Fruit fly (Drosophila melanogaster) whole organism, embryonic: ENCODE data around the gene Nf-YC.

ENCODE experiments used
- Aef1 ChIP-seq: fragments of 200-800 bp; sonication (Bioruptor generic); IDR thresholded peaks from 3 replicates; pipeline ENCODE4 v1.3.6; 2022; ENCODE audit warnings: missing biosample characterization, missing genetic modification characterization
- Atf-2 ChIP-seq: fragments of 200-800 bp; sonication (Bioruptor generic); optimal IDR thresholded peaks from 2 replicates; lab custom pipeline; 2016; ENCODE audit warnings: missing biosample characterization, missing genetic modification characterization
- Bgb ChIP-seq: fragments of 200-800 bp; sonication (Bioruptor generic); IDR thresholded peaks from 2 replicates; pipeline ENCODE4 v1.3.6; 2022; ENCODE audit warnings: missing biosample characterization, missing genetic modification characterization; ENCODE audit not compliant: partially characterized antibody
- CG1024 ChIP-seq: fragments of 200-800 bp; sonication (Bioruptor generic); IDR thresholded peaks from 2 replicates; pipeline ENCODE4 v1.3.6; 2022; ENCODE audit warnings: missing biosample characterization, missing genetic modification characterization
- CG10543 ChIP-seq: fragments of 200-800 bp; sonication (Bioruptor generic); optimal IDR thresholded peaks from 3 replicates; lab custom pipeline; 2017; ENCODE audit warnings: missing biosample characterization, mild to moderate bottlenecking, missing genetic modification characterization, moderate library complexity
- CG12071 ChIP-seq: fragments of 200-800 bp; sonication (Bioruptor generic); optimal IDR thresholded peaks from 3 replicates; lab custom pipeline; 2018; ENCODE audit warnings: missing biosample characterization, mild to moderate bottlenecking, missing genetic modification characterization
- CG15601 ChIP-seq: fragments of 200-800 bp; sonication (Bioruptor generic); optimal IDR thresholded peaks from 3 replicates; lab custom pipeline; 2019; ENCODE audit warnings: missing biosample characterization, mild to moderate bottlenecking, missing genetic modification characterization, moderate library complexity
- CG16779 ChIP-seq: fragments of 200-800 bp; sonication (Bioruptor generic); IDR thresholded peaks from 2 replicates; pipeline ENCODE4 v1.3.6; 2022; ENCODE audit warnings: missing biosample characterization, missing genetic modification characterization
- CG17328 ChIP-seq: fragments of 200-800 bp; sonication (Bioruptor generic); IDR thresholded peaks from 2 replicates; pipeline ENCODE4 v1.3.6; 2022; ENCODE audit warnings: missing biosample characterization, missing genetic modification characterization
- CG17802 ChIP-seq: fragments of 200-800 bp; sonication (Bioruptor generic); optimal IDR thresholded peaks from 2 replicates; lab custom pipeline; 2018; ENCODE audit warnings: missing biosample characterization, mild to moderate bottlenecking, missing genetic modification characterization, moderate library complexity
- CG17829 ChIP-seq: fragments of 200-800 bp; optimal IDR thresholded peaks from 2 replicates; lab custom pipeline; 2019; ENCODE audit warnings: missing biosample characterization, mild to moderate bottlenecking, missing genetic modification characterization, moderate library complexity
- CG1792 ChIP-seq: fragments of 200-800 bp; sonication (Bioruptor generic); optimal IDR thresholded peaks from 2 replicates; lab custom pipeline; 2016; ENCODE audit warnings: missing biosample characterization, missing genetic modification characterization
- CG18599 ChIP-seq: fragments of 200-800 bp; sonication (Bioruptor generic); optimal IDR thresholded peaks from 3 replicates; lab custom pipeline; 2017; ENCODE audit warnings: missing biosample characterization, missing genetic modification characterization, mild to moderate bottlenecking, moderate library complexity, missing genetic modification reagents
- CG31365 ChIP-seq: fragments of 200-800 bp; sonication (Bioruptor generic); optimal IDR thresholded peaks from 2 replicates; lab custom pipeline; 2018; ENCODE audit warnings: missing biosample characterization, mild to moderate bottlenecking, missing genetic modification characterization
- CG33557 ChIP-seq: fragments of 200-800 bp; sonication (Bioruptor generic); optimal IDR thresholded peaks from 2 replicates; lab custom pipeline; 2019; ENCODE audit warnings: missing biosample characterization, mild to moderate bottlenecking, missing genetic modification characterization, moderate library complexity
- CG34422 ChIP-seq: fragments of 200-800 bp; sonication (Bioruptor generic); IDR thresholded peaks from 3 replicates; pipeline ENCODE4 v1.3.6; 2022; ENCODE audit warnings: missing biosample characterization, missing genetic modification characterization
- CG4730 ChIP-seq: fragments of 200-800 bp; sonication (Bioruptor generic); IDR thresholded peaks from 2 replicates; pipeline ENCODE4 v1.3.6; 2022; ENCODE audit warnings: missing biosample characterization, missing genetic modification characterization
- CG7745 ChIP-seq: fragments of 200-800 bp; sonication (Bioruptor generic); optimal IDR thresholded peaks from 2 replicates; lab custom pipeline; 2018; ENCODE audit warnings: missing biosample characterization, mild to moderate bottlenecking, missing genetic modification characterization, moderate library complexity
- CoRest ChIP-seq: fragments of 200-800 bp; sonication (Bioruptor generic); optimal IDR thresholded peaks from 3 replicates; lab custom pipeline; 2018; ENCODE audit warnings: missing biosample characterization, mild to moderate bottlenecking, missing genetic modification characterization, moderate library complexity
- CrebB ChIP-seq: fragments of 200-800 bp; sonication (Bioruptor generic); optimal IDR thresholded peaks from 3 replicates; lab custom pipeline; 2018; ENCODE audit warnings: missing biosample characterization, mild to moderate bottlenecking, missing genetic modification characterization
- Dek ChIP-seq: fragments of 200-800 bp; sonication (Bioruptor generic); optimal IDR thresholded peaks from 3 replicates; lab custom pipeline; 2019; ENCODE audit warnings: missing biosample characterization, mild to moderate bottlenecking, missing genetic modification characterization, moderate library complexity
- Doc3 ChIP-seq: fragments of 200-800 bp; sonication (Bioruptor generic); IDR thresholded peaks from 3 replicates; pipeline ENCODE4 v1.3.6; 2022; ENCODE audit warnings: missing biosample characterization, missing genetic modification characterization; ENCODE audit not compliant: partially characterized antibody
- HLH54F ChIP-seq: fragments of 200-800 bp; sonication (Bioruptor generic); optimal IDR thresholded peaks from 3 replicates; lab custom pipeline; 2016; ENCODE audit warnings: missing biosample characterization, missing genetic modification characterization
- Hr3 ChIP-seq: fragments of 200-800 bp; sonication (Bioruptor generic); optimal IDR thresholded peaks from 3 replicates; lab custom pipeline; 2016; ENCODE audit warnings: missing biosample characterization, missing genetic modification characterization
- Sry-β ChIP-seq: fragments of 200-800 bp; sonication (Bioruptor generic); optimal IDR thresholded peaks from 2 replicates; lab custom pipeline; 2018; ENCODE audit warnings: missing biosample characterization, mild to moderate bottlenecking, missing genetic modification characterization, moderate library complexity
- Stat92E ChIP-seq, 3 experiments: fragments of >200 bp in 2 of 3; fragments of 200-800 bp in 1 of 3; sonication (Bioruptor generic) in 1 of 3; optimal IDR thresholded peaks; 2 replicates each; lab custom pipeline; 2017 to 2019; ENCODE audit warnings: missing biosample characterization in 3 of 3, missing genetic modification characterization in 3 of 3, mild to moderate bottlenecking in 1 of 3, moderate library complexity in 1 of 3
- Taf1 ChIP-seq: fragments of 200-800 bp; sonication (Bioruptor generic); IDR thresholded peaks from 2 replicates; pipeline ENCODE4 v1.3.6; 2022; ENCODE audit warnings: missing biosample characterization, missing genetic modification characterization
- Xbp1 ChIP-seq: fragments of 200-800 bp; sonication (Bioruptor generic); optimal IDR thresholded peaks from 3 replicates; lab custom pipeline; 2016; ENCODE audit warnings: missing biosample characterization, mild to moderate bottlenecking, missing genetic modification characterization
- amos ChIP-seq: fragments of 200-800 bp; sonication (Bioruptor generic); IDR thresholded peaks from 2 replicates; pipeline ENCODE4 v1.3.6; 2022; ENCODE audit warnings: missing biosample characterization, missing genetic modification characterization; ENCODE audit not compliant: partially characterized antibody
- btn ChIP-seq: fragments of 200-800 bp; sonication (Bioruptor generic); optimal IDR thresholded peaks from 2 replicates; lab custom pipeline; 2016; ENCODE audit warnings: missing biosample characterization, missing genetic modification characterization
- chif ChIP-seq, 2 experiments: fragments of 200-800 bp; sonication (Bioruptor generic); optimal IDR thresholded peaks; 3 replicates each; lab custom pipeline; 2016; ENCODE audit warnings: missing biosample characterization in 2 of 2, missing genetic modification characterization in 2 of 2
- corto ChIP-seq: fragments of 200-800 bp; sonication (Bioruptor generic); optimal IDR thresholded peaks from 2 replicates; lab custom pipeline; 2016; ENCODE audit warnings: missing biosample characterization, mild to moderate bottlenecking, missing genetic modification characterization, moderate library complexity
- croc ChIP-seq: fragments of 200-800 bp; sonication (Bioruptor generic); conservative IDR thresholded peaks from 3 replicates; pipeline ENCODE4 v1.3.6; 2022; ENCODE audit warnings: missing biosample characterization, missing genetic modification characterization
- dmrt99B ChIP-seq: fragments of 200-800 bp; sonication (Bioruptor generic); optimal IDR thresholded peaks from 2 replicates; lab custom pipeline; 2018; ENCODE audit warnings: missing biosample characterization, mild to moderate bottlenecking, missing genetic modification characterization, moderate library complexity
- fd3F ChIP-seq: fragments of 200-800 bp; sonication (Bioruptor generic); optimal IDR thresholded peaks from 2 replicates; lab custom pipeline; 2018; ENCODE audit warnings: missing biosample characterization, mild to moderate bottlenecking, missing genetic modification characterization, moderate library complexity
- fu2 ChIP-seq: fragments of 200-800 bp; sonication (Bioruptor generic); optimal IDR thresholded peaks from 2 replicates; lab custom pipeline; 2016; ENCODE audit warnings: missing biosample characterization, missing genetic modification characterization
- gcm ChIP-seq: fragments of 200-800 bp; sonication (Bioruptor generic); optimal IDR thresholded peaks from 2 replicates; lab custom pipeline; 2019; ENCODE audit warnings: missing biosample characterization, mild to moderate bottlenecking, missing genetic modification characterization, moderate library complexity
- gcm2 ChIP-seq: fragments of 200-800 bp; sonication (Bioruptor generic); optimal IDR thresholded peaks from 2 replicates; lab custom pipeline; 2016; ENCODE audit warnings: missing biosample characterization, missing genetic modification characterization
- grau ChIP-seq: fragments of 200-800 bp; optimal IDR thresholded peaks from 3 replicates; lab custom pipeline; 2019; ENCODE audit warnings: missing biosample characterization, mild to moderate bottlenecking, missing genetic modification characterization, moderate library complexity
- gro ChIP-seq: fragments of 200-800 bp; sonication (Bioruptor generic); optimal IDR thresholded peaks from 2 replicates; lab custom pipeline; 2016; ENCODE audit warnings: missing biosample characterization, missing genetic modification characterization
- jigr1 ChIP-seq: fragments of 200-800 bp; sonication (Bioruptor generic); IDR thresholded peaks from 3 replicates; pipeline ENCODE4 v1.3.6; 2022; ENCODE audit warnings: missing biosample characterization, missing genetic modification characterization
- jumu ChIP-seq: fragments of 200-800 bp; sonication (Bioruptor generic); optimal IDR thresholded peaks from 3 replicates; lab custom pipeline; 2016; ENCODE audit warnings: missing biosample characterization, missing genetic modification characterization
- lilli ChIP-seq: fragments of 200-800 bp; sonication (Bioruptor generic); optimal IDR thresholded peaks from 3 replicates; lab custom pipeline; 2016; ENCODE audit warnings: missing biosample characterization, missing genetic modification characterization
- ranshi ChIP-seq: fragments of 200-800 bp; sonication (Bioruptor generic); IDR thresholded peaks from 2 replicates; pipeline ENCODE4 v1.3.6; 2022; ENCODE audit warnings: missing biosample characterization, missing genetic modification characterization
- salm ChIP-seq: fragments of 200-800 bp; sonication (Bioruptor generic); optimal IDR thresholded peaks from 2 replicates; lab custom pipeline; 2018; ENCODE audit warnings: missing biosample characterization, mild to moderate bottlenecking, missing genetic modification characterization
- sisA ChIP-seq: fragments of 200-800 bp; sonication (Bioruptor generic); IDR thresholded peaks from 2 replicates; pipeline ENCODE4 v1.3.6; 2022; ENCODE audit warnings: missing biosample characterization, missing genetic modification characterization
- unc-4 ChIP-seq: fragments of 200-800 bp; sonication (Bioruptor generic); IDR thresholded peaks from 2 replicates; pipeline ENCODE4 v1.3.6; 2022; ENCODE audit warnings: missing biosample characterization, missing genetic modification characterization; ENCODE audit not compliant: partially characterized antibody
- wor ChIP-seq: fragments of 200-800 bp; sonication (Bioruptor generic); IDR thresholded peaks from 2 replicates; pipeline ENCODE4 v1.3.6; 2022; ENCODE audit warnings: missing biosample characterization, missing genetic modification characterization
- zen2 ChIP-seq: fragments of 200-800 bp; sonication (Bioruptor generic); IDR thresholded peaks from 3 replicates; pipeline ENCODE4 v1.3.6; 2022; ENCODE audit warnings: missing biosample characterization, missing genetic modification characterization; ENCODE audit not compliant: partially characterized antibody

Gene Nf-YC

DNA sequence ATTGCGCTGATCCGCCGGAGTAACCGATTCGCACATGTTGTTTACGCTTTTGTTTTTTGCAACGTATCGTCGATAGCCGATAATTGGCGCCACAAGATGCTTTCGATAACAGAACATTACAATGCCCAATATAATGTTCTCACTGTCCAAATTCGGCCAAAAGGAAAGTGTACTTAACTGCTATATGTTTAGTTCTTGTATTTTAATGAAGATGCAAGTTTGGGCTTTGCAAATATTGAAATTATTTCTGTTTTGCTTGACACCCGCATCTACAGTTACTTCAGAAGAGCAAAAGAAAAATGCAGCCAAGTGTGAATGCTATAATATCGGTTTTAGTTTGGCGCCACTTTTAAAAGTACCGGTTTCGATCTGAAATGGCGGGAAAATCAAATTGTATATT is 31.9 kb upstream of the Nf-YC start (continued):
- TF ChIP-seq CG7745 (tag; lab: Kevin White, UChicago) (no peak), sisA (GFP tag; lab: Robert Waterston, UW) (peak; percentile 86), Dek (tag; lab: Kevin White, UChicago) (peak; percentile 91), CG18599 (GFP tag; lab: Kevin White, UChicago) (peak; percentile 95), jumu (GFP tag; lab: Kevin White, UChicago) (peak; percentile 92), dmrt99B (tag; lab: Kevin White, UChicago) (peak; percentile 92), CG10543 (peak; percentile 87), chif (GFP tag; optimal IDR thresholded peaks at IDR 0.05; lab: Kevin White, UChicago) (peak; percentile 85 to 90), CG17802 (peak; percentile 91), CG34422 (GFP tag; lab: Robert Waterston, UW) (peak; percentile 74; the same call in 2 of the 3 replicates), gro (GFP tag; lab: Kevin White, UChicago) (peak; percentile 96), fd3F (GFP tag; lab: Kevin White, UChicago) (peak; percentile 89), wor (peak; percentile 71), CG31365 (tag; lab: Kevin White, UChicago) (peak; percentile 75), croc (GFP tag; lab: Robert Waterston, UW) (peak; percentile 82), gcm2 (GFP tag; lab: Kevin White, UChicago) (peak; percentile 72), CG15601 (tag; lab: Kevin White, UChicago) (peak; percentile 84), Aef1 (peak; percentile 87), Xbp1 (peak; percentile 92), amos (no peak; the same call in 1 of the 2 replicates), CG17328 (peak; percentile 90), CG1792 (GFP tag; lab: Kevin White, UChicago) (peak; percentile 88), Bgb (GFP tag; lab: Robert Waterston, UW) (peak; percentile 41; the same call in 1 of the 2 replicates), ranshi (GFP tag; lab: Robert Waterston, UW) (peak; percentile 88), CG17829 (tag; lab: Kevin White, UChicago) (peak; percentile 91), fu2 (peak; percentile 89), CoRest (tag; lab: Kevin White, UChicago) (peak; percentile 96), zen2 (no peak; the same call in 2 of the 3 replicates), unc-4 (GFP tag; lab: Robert Waterston, UW) (peak; percentile 40; the same call in 1 of the 2 replicates), CG16779 (GFP tag; lab: Robert Waterston, UW) (0 out of 2 replicates have a peak, but pooled peaks have one; percentile 8), HLH54F (peak; percentile 93), CG1024 (GFP tag; lab: Robert Waterston, UW) (peak; percentile 62), lilli (peak; percentile 96), jigr1 (GFP tag; lab: Robert Waterston, UW) (peak; percentile 48; the same call in 1 of the 3 replicates), Atf-2 (peak; percentile 90), CG12071 (peak; percentile 88), CrebB (tag; lab: Kevin White, UChicago) (peak; percentile 86), Hr3 (GFP tag; lab: Kevin White, UChicago) (peak; percentile 82), salm (tag; lab: Kevin White, UChicago) (peak; percentile 79), Taf1 (GFP tag; lab: Robert Waterston, UW) (0 out of 2 replicates have a peak, but pooled peaks have one; percentile 28), gcm (GFP tag; lab: Kevin White, UChicago) (peak; percentile 83), Doc3 (GFP tag; lab: Robert Waterston, UW) (no peak), CG4730 (peak; percentile 64), corto (no peak), grau (tag; lab: Kevin White, UChicago) (peak; percentile 93), Stat92E (GFP tag; optimal IDR thresholded peaks at IDR 0.05; lab: Kevin White, UChicago) (peak in 1 of 3 experiments; percentile 11), Sry-β (peak; percentile 50), btn (GFP tag; lab: Kevin White, UChicago) (peak; percentile 87), CG33557 (GFP tag; lab: Kevin White, UChicago) (peak; percentile 75)
